Worm (Caenorhabditis elegans): ENCODE results near the gene T04C9.3.

ce11 chrIII:5965839-5966463 lies 19.5 kb upstream of the T04C9.3 start, which contains the start of gene dct-6:
- TF ChIP-seq klf-2 (GFP tag; conservative IDR thresholded peaks at IDR 0.05), result no peak
- no peak for TF ChIP-seq T22C8.4 (GFP tag; IDR thresholded peaks at IDR 0.05)
- TF ChIP-seq flt-1 (GFP tag; IDR thresholded peaks at IDR 0.05), result no peak
- no peak for TF ChIP-seq ztf-29 (GFP tag; IDR thresholded peaks at IDR 0.05)
